Worm (Caenorhabditis elegans): ENCODE data around the gene F54E4.3.

DNA sequence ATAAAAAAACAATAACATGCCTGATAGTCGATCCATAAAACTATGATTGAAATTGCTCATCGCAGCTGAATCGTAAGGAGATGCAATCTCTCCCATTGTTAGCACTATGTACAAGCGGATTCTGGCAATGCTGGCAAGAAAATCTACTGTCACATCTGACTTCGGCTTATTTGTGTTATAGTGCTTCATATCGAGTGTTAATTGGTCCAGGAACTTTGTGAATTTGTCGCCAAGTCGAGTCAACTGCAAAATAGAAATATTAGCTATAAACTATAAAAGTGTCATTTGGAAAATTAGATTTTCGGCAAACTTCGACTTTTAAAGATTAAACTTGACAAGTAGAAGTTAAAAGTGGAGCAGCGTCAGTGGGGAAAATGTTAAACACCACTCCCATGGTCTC is 51.9 kb downstream of the F54E4.3 start:
- TF ChIP-seq unc-130 (tag; optimal IDR thresholded peaks at IDR 0.05) (no peak), lin-35 (GFP tag; optimal IDR thresholded peaks at IDR 0.05) (no peak), ces-1 (GFP tag; optimal IDR thresholded peaks at IDR 0.05) (no peak)
